Fruit fly (Drosophila melanogaster) whole organism, embryonic: ENCODE data around the gene drongo.

Experiments used
- Adf1 ChIP-seq: fragments of 200-800 bp; sonication (Bioruptor generic); IDR thresholded peaks from 2 replicates; pipeline ENCODE4 v1.3.6; 2022; ENCODE audit warnings: missing biosample characterization, missing genetic modification characterization
- BtbVII ChIP-seq: fragments of 200-800 bp; sonication (Bioruptor generic); optimal IDR thresholded peaks from 3 replicates; lab custom pipeline; 2017; ENCODE audit warnings: missing biosample characterization, mild to moderate bottlenecking, missing genetic modification characterization
- CG12155 ChIP-seq: fragments of 200-800 bp; sonication (Bioruptor generic); optimal IDR thresholded peaks from 3 replicates; lab custom pipeline; 2016; ENCODE audit warnings: missing biosample characterization, missing genetic modification characterization
- CG14441 ChIP-seq: fragments of 200-800 bp; sonication (Bioruptor generic); IDR thresholded peaks from 2 replicates; pipeline ENCODE4 v1.3.6; 2022; ENCODE audit warnings: missing biosample characterization, missing genetic modification characterization
- CG15479 ChIP-seq: fragments of 200-800 bp; sonication (Bioruptor generic); optimal IDR thresholded peaks from 3 replicates; lab custom pipeline; 2019; ENCODE audit warnings: missing biosample characterization, mild to moderate bottlenecking, missing genetic modification characterization, moderate library complexity
- CG17361 ChIP-seq: fragments of 200-800 bp; sonication (Bioruptor generic); IDR thresholded peaks from 3 replicates; pipeline ENCODE4 v1.3.6; 2022; ENCODE audit warnings: missing biosample characterization, missing genetic modification characterization
- CG17385 ChIP-seq: fragments of 200-800 bp; sonication (Bioruptor generic); optimal IDR thresholded peaks from 3 replicates; lab custom pipeline; 2018; ENCODE audit warnings: missing biosample characterization, mild to moderate bottlenecking, missing genetic modification characterization
- CG17912 ChIP-seq: fragments of 200-800 bp; sonication (Bioruptor generic); optimal IDR thresholded peaks from 2 replicates; lab custom pipeline; 2018; ENCODE audit warnings: missing biosample characterization, mild to moderate bottlenecking, missing genetic modification characterization
- CG18011 ChIP-seq: fragments of 200-800 bp; sonication (Bioruptor generic); optimal IDR thresholded peaks from 2 replicates; lab custom pipeline; 2017; ENCODE audit warnings: missing biosample characterization, missing genetic modification characterization, mild to moderate bottlenecking, moderate library complexity, missing genotype
- CG2889 ChIP-seq: fragments of 200-800 bp; sonication (Bioruptor generic); IDR thresholded peaks from 3 replicates; pipeline ENCODE4 v1.3.6; 2022; ENCODE audit warnings: missing biosample characterization, missing genetic modification characterization
- CG31388 ChIP-seq: fragments of 200-800 bp; sonication (Bioruptor generic); optimal IDR thresholded peaks from 2 replicates; lab custom pipeline; 2016; ENCODE audit warnings: missing biosample characterization, missing genetic modification characterization
- CG32532 ChIP-seq: fragments of 200-800 bp; sonication (Bioruptor generic); IDR thresholded peaks from 2 replicates; pipeline ENCODE4 v1.3.6; 2022; ENCODE audit warnings: missing biosample characterization, missing genetic modification characterization
- CG32767 ChIP-seq: fragments of 200-800 bp; sonication (Bioruptor generic); IDR thresholded peaks from 2 replicates; pipeline ENCODE4 v1.3.6; 2022; ENCODE audit warnings: missing biosample characterization, missing genetic modification characterization
- CG34422 ChIP-seq: fragments of 200-800 bp; sonication (Bioruptor generic); IDR thresholded peaks from 3 replicates; pipeline ENCODE4 v1.3.6; 2022; ENCODE audit warnings: missing biosample characterization, missing genetic modification characterization
- CG4328 ChIP-seq: fragments of 200-800 bp; sonication (Bioruptor generic); optimal IDR thresholded peaks from 3 replicates; lab custom pipeline; 2017; ENCODE audit warnings: missing biosample characterization, missing genetic modification reagents, missing genetic modification characterization
- CG4854 ChIP-seq: fragments of 200-800 bp; sonication (Bioruptor generic); optimal IDR thresholded peaks from 2 replicates; lab custom pipeline; 2016; ENCODE audit warnings: missing biosample characterization, missing genetic modification characterization, inconsistent platforms
- CG6683 ChIP-seq: fragments of 200-800 bp; sonication (Bioruptor generic); optimal IDR thresholded peaks from 2 replicates; lab custom pipeline; 2017; ENCODE audit warnings: missing biosample characterization, mild to moderate bottlenecking, missing genetic modification characterization, missing genetic modification reagents
- CG8359 ChIP-seq: fragments of 200-800 bp; sonication (Bioruptor generic); optimal IDR thresholded peaks from 2 replicates; lab custom pipeline; 2017; ENCODE audit warnings: missing biosample characterization, mild to moderate bottlenecking, missing genetic modification characterization, borderline replicate concordance
- Dbx ChIP-seq: fragments of 200-800 bp; sonication (Bioruptor generic); IDR thresholded peaks from 3 replicates; pipeline ENCODE4 v1.3.6; 2022; ENCODE audit warnings: missing biosample characterization, missing genetic modification characterization
- Dek ChIP-seq: fragments of 200-800 bp; sonication (Bioruptor generic); optimal IDR thresholded peaks from 3 replicates; lab custom pipeline; 2019; ENCODE audit warnings: missing biosample characterization, mild to moderate bottlenecking, missing genetic modification characterization, moderate library complexity
- Dll ChIP-seq: fragments of 200-800 bp; sonication (Bioruptor generic); IDR thresholded peaks from 4 replicates; pipeline ENCODE4 v1.3.6; 2022; ENCODE audit warnings: missing biosample characterization, missing genetic modification characterization; ENCODE audit not compliant: partially characterized antibody
- Doc2 ChIP-seq: fragments of 200-800 bp; sonication (Bioruptor generic); IDR thresholded peaks from 2 replicates; pipeline ENCODE4 v1.3.6; 2022; ENCODE audit warnings: missing biosample characterization, missing genetic modification characterization
- Doc3 ChIP-seq: fragments of 200-800 bp; sonication (Bioruptor generic); IDR thresholded peaks from 3 replicates; pipeline ENCODE4 v1.3.6; 2022; ENCODE audit warnings: missing biosample characterization, missing genetic modification characterization; ENCODE audit not compliant: partially characterized antibody
- Eip74EF ChIP-seq, 2 experiments: fragments of 200-800 bp in 1 of 2; fragments of >200 bp in 1 of 2; sonication (Bioruptor generic) in 1 of 2; optimal IDR thresholded peaks; 2 replicates each; lab custom pipeline; 2017 to 2019; ENCODE audit warnings: missing biosample characterization in 2 of 2, missing genetic modification characterization in 2 of 2, mild to moderate bottlenecking in 1 of 2, moderate library complexity in 1 of 2
- H15 ChIP-seq: fragments of 200-800 bp; sonication (Bioruptor generic); IDR thresholded peaks from 3 replicates; pipeline ENCODE4 v1.3.6; 2022; ENCODE audit warnings: missing biosample characterization, missing genetic modification characterization
- HLH3B ChIP-seq: fragments of 200-800 bp; sonication (Bioruptor generic); IDR thresholded peaks from 2 replicates; pipeline ENCODE4 v1.3.6; 2022; ENCODE audit warnings: missing biosample characterization, missing genetic modification characterization
- HLH54F ChIP-seq: fragments of 200-800 bp; sonication (Bioruptor generic); optimal IDR thresholded peaks from 3 replicates; lab custom pipeline; 2016; ENCODE audit warnings: missing biosample characterization, missing genetic modification characterization
- HLHmδ ChIP-seq: fragments of 200-800 bp; sonication (Bioruptor generic); optimal IDR thresholded peaks from 2 replicates; lab custom pipeline; 2018; ENCODE audit warnings: missing biosample characterization, mild to moderate bottlenecking, missing genetic modification characterization, moderate library complexity
- Hr3 ChIP-seq: fragments of 200-800 bp; sonication (Bioruptor generic); optimal IDR thresholded peaks from 3 replicates; lab custom pipeline; 2016; ENCODE audit warnings: missing biosample characterization, missing genetic modification characterization
- Hr39 ChIP-seq: fragments of >200 bp; optimal IDR thresholded peaks from 2 replicates; lab custom pipeline; 2017
- Mad ChIP-seq: fragments of 200-800 bp; sonication (Bioruptor generic); optimal IDR thresholded peaks from 2 replicates; lab custom pipeline; 2016; ENCODE audit warnings: missing biosample characterization, missing genetic modification characterization
- Sox100B ChIP-seq: fragments of 200-800 bp; sonication (Bioruptor generic); optimal IDR thresholded peaks from 3 replicates; lab custom pipeline; 2018; ENCODE audit warnings: missing biosample characterization, mild to moderate bottlenecking, missing genetic modification characterization
- Sry-β ChIP-seq: fragments of 200-800 bp; sonication (Bioruptor generic); optimal IDR thresholded peaks from 2 replicates; lab custom pipeline; 2018; ENCODE audit warnings: missing biosample characterization, mild to moderate bottlenecking, missing genetic modification characterization, moderate library complexity
- Sry-δ ChIP-seq: fragments of 200-800 bp; sonication (Bioruptor generic); optimal IDR thresholded peaks from 2 replicates; lab custom pipeline; 2016; ENCODE audit warnings: missing biosample characterization, missing genetic modification characterization
- al ChIP-seq: fragments of 200-800 bp; sonication (Bioruptor generic); IDR thresholded peaks from 2 replicates; pipeline ENCODE4 v1.3.6; 2022; ENCODE audit warnings: missing biosample characterization, missing genetic modification characterization
- amos ChIP-seq: fragments of 200-800 bp; sonication (Bioruptor generic); IDR thresholded peaks from 2 replicates; pipeline ENCODE4 v1.3.6; 2022; ENCODE audit warnings: missing biosample characterization, missing genetic modification characterization; ENCODE audit not compliant: partially characterized antibody
- az2 ChIP-seq: fragments of 200-800 bp; sonication (Bioruptor generic); optimal IDR thresholded peaks from 3 replicates; lab custom pipeline; 2016; ENCODE audit warnings: missing biosample characterization, missing genetic modification characterization
- da ChIP-seq: fragments of 200-800 bp; sonication (Bioruptor generic); optimal IDR thresholded peaks from 2 replicates; lab custom pipeline; 2016; ENCODE audit warnings: missing biosample characterization, missing genetic modification characterization
- dmrt99B ChIP-seq: fragments of 200-800 bp; sonication (Bioruptor generic); optimal IDR thresholded peaks from 2 replicates; lab custom pipeline; 2018; ENCODE audit warnings: missing biosample characterization, mild to moderate bottlenecking, missing genetic modification characterization, moderate library complexity
- esg ChIP-seq: fragments of 200-800 bp; sonication (Bioruptor generic); conservative IDR thresholded peaks from 2 replicates; pipeline ENCODE4 v1.3.6; 2022; ENCODE audit warnings: missing biosample characterization, missing genetic modification characterization
- her ChIP-seq: fragments of 200-800 bp; sonication (Bioruptor generic); optimal IDR thresholded peaks from 2 replicates; lab custom pipeline; 2016; ENCODE audit warnings: missing biosample characterization, missing genetic modification characterization
- lov ChIP-seq, 2 experiments: fragments of 200-800 bp in 1 of 2; fragments of >200 bp in 1 of 2; sonication (Bioruptor generic) in 1 of 2; IDR thresholded peaks in 1 of 2; optimal IDR thresholded peaks in 1 of 2; 2 replicates in 1 of 2; 3 replicates in 1 of 2; pipeline versions ENCODE4 v1.3.6 to Lab custom; 2017 to 2022; ENCODE audit warnings: missing biosample characterization in 1 of 2, missing genetic modification characterization in 1 of 2
- nerfin-2 ChIP-seq: fragments of 200-800 bp; sonication (Bioruptor generic); IDR thresholded peaks from 2 replicates; pipeline ENCODE4 v1.3.6; 2022; ENCODE audit warnings: missing biosample characterization, missing genetic modification characterization; ENCODE audit not compliant: partially characterized antibody
- p53 ChIP-seq: fragments of 200-800 bp; sonication (Bioruptor generic); optimal IDR thresholded peaks from 2 replicates; lab custom pipeline; 2016; ENCODE audit warnings: missing biosample characterization, missing genetic modification characterization
- pb ChIP-seq: fragments of 200-800 bp; sonication (Bioruptor generic); optimal IDR thresholded peaks from 3 replicates; lab custom pipeline; 2016; ENCODE audit warnings: missing biosample characterization, missing genetic modification characterization
- pnt ChIP-seq: fragments of 200-800 bp; sonication (Bioruptor generic); optimal IDR thresholded peaks from 3 replicates; lab custom pipeline; 2016; ENCODE audit warnings: missing biosample characterization, missing genetic modification characterization
- pros ChIP-seq: fragments of 200-800 bp; sonication (Bioruptor generic); optimal IDR thresholded peaks from 3 replicates; lab custom pipeline; 2019; ENCODE audit warnings: missing biosample characterization, mild to moderate bottlenecking, missing genetic modification characterization, moderate library complexity
- stc ChIP-seq: fragments of 200-800 bp; sonication (Bioruptor generic); IDR thresholded peaks from 2 replicates; pipeline ENCODE4 v1.3.6; 2022; ENCODE audit warnings: missing biosample characterization, missing genetic modification characterization
- toy ChIP-seq: fragments of 200-800 bp; sonication (Bioruptor generic); IDR thresholded peaks from 2 replicates; pipeline ENCODE4 v1.3.6; 2022; ENCODE audit warnings: missing biosample characterization, missing genetic modification characterization

Gene drongo

dm6 chr2L:845341-846004 lies 5.4 kb downstream of the drongo start (continued):
- peak; percentile 84 for TF ChIP-seq CG2889 (GFP tag; lab: Robert Waterston, UW)
- TF ChIP-seq CG17385 (GFP tag; lab: Kevin White, UChicago) = peak; percentile 84
- peak; percentile 87 for TF ChIP-seq her (GFP tag; lab: Kevin White, UChicago)
- TF ChIP-seq CG6683 (GFP tag; lab: Kevin White, UChicago) = peak; percentile 65
- TF ChIP-seq Doc2 (GFP tag; lab: Robert Waterston, UW) = 0 out of 2 replicates have a peak, but pooled peaks have one; percentile 40
- no peak for TF ChIP-seq Sry-β (GFP tag; lab: Kevin White, UChicago)
- TF ChIP-seq CG4854 = peak; percentile 75
- TF ChIP-seq Sry-δ (GFP tag; lab: Kevin White, UChicago) = peak; percentile 49
- TF ChIP-seq stc = peak; percentile 88
- TF ChIP-seq lov (optimal IDR thresholded peaks at IDR 0.05; lab: Kevin White, UChicago) = no peak
- peak; percentile 78; the same call in 1 of the 3 replicates for TF ChIP-seq lov (GFP tag; IDR thresholded peaks at IDR 0.05; lab: Robert Waterston, UW)
- TF ChIP-seq HLHmδ (GFP tag; lab: Kevin White, UChicago) = no peak
- no peak for TF ChIP-seq Dll (GFP tag; lab: Robert Waterston, UW)
- TF ChIP-seq CG17361 = peak; percentile 71; the same call in 2 of the 3 replicates
- TF ChIP-seq CG17912 (GFP tag; lab: Kevin White, UChicago) = peak; percentile 7
- TF ChIP-seq Hr39 (lab: Kevin White, UChicago) = no peak
- peak; percentile 60 for TF ChIP-seq p53 (GFP tag; lab: Kevin White, UChicago)
- peak; percentile 84 for TF ChIP-seq Dek (tag; lab: Kevin White, UChicago)
- peak; percentile 84 for TF ChIP-seq al (GFP tag; lab: Robert Waterston, UW)
- TF ChIP-seq da (GFP tag; lab: Kevin White, UChicago) = peak; percentile 62
- peak; percentile 82 for TF ChIP-seq esg
- TF ChIP-seq Eip74EF (GFP tag; optimal IDR thresholded peaks at IDR 0.05; lab: Kevin White, UChicago) = peak in 1 of 2 experiments; percentile 82
- TF ChIP-seq CG4328 (GFP tag; lab: Kevin White, UChicago) = peak; percentile 73
- TF ChIP-seq CG32532 (GFP tag; lab: Robert Waterston, UW) = peak; percentile 94
- peak; percentile 89 for TF ChIP-seq CG14441 (GFP tag; lab: Robert Waterston, UW)
- peak; percentile 87 for TF ChIP-seq pb
- TF ChIP-seq CG32767 = peak; percentile 83
- TF ChIP-seq Mad = peak; percentile 55
- TF ChIP-seq H15 (GFP tag; lab: Robert Waterston, UW) = peak; percentile 87
- TF ChIP-seq Adf1 = peak; percentile 67
- peak; percentile 79 for TF ChIP-seq CG12155
- TF ChIP-seq CG8359 (GFP tag; lab: Kevin White, UChicago) = peak; percentile 37
- TF ChIP-seq Hr3 (GFP tag; lab: Kevin White, UChicago) = peak; percentile 84
- TF ChIP-seq Doc3 (GFP tag; lab: Robert Waterston, UW) = no peak
- peak; percentile 86 for TF ChIP-seq az2 (GFP tag; lab: Kevin White, UChicago)
- TF ChIP-seq Dbx (GFP tag; lab: Robert Waterston, UW) = peak; percentile 92
- TF ChIP-seq pros = no peak
- TF ChIP-seq pnt (GFP tag; lab: Kevin White, UChicago) = peak; percentile 88
- TF ChIP-seq CG18011 = peak; percentile 68
- TF ChIP-seq amos (GFP tag; lab: Robert Waterston, UW) = no peak
- TF ChIP-seq BtbVII = peak; percentile 75
- TF ChIP-seq Sox100B = peak; percentile 73
- peak; percentile 57 for TF ChIP-seq CG31388 (GFP tag; lab: Kevin White, UChicago)
- peak; percentile 82 for TF ChIP-seq HLH54F (GFP tag; lab: Kevin White, UChicago)
- no peak; the same call in 1 of the 2 replicates for TF ChIP-seq toy (GFP tag; lab: Robert Waterston, UW)
- TF ChIP-seq HLH3B (GFP tag; lab: Robert Waterston, UW) = peak; percentile 90
- peak; percentile 90 for TF ChIP-seq CG34422
- no peak for TF ChIP-seq nerfin-2 (GFP tag; lab: Robert Waterston, UW)
- TF ChIP-seq dmrt99B (tag; lab: Kevin White, UChicago) = peak; percentile 92
- no peak for TF ChIP-seq CG15479 (GFP tag; lab: Kevin White, UChicago)
